Fruit fly (Drosophila melanogaster) whole organism, embryonic: ENCODE measurements around the gene CG12010.

ENCODE experiments used
- Atf6 ChIP-seq: fragments of 200-800 bp; sonication (Bioruptor generic); IDR thresholded peaks from 2 replicates; pipeline ENCODE4 v1.3.6; 2022; ENCODE audit warnings: missing biosample characterization, missing genetic modification characterization
- BtbVII ChIP-seq: fragments of 200-800 bp; sonication (Bioruptor generic); optimal IDR thresholded peaks from 3 replicates; lab custom pipeline; 2017; ENCODE audit warnings: missing biosample characterization, mild to moderate bottlenecking, missing genetic modification characterization
- CG10543 ChIP-seq: fragments of 200-800 bp; sonication (Bioruptor generic); optimal IDR thresholded peaks from 3 replicates; lab custom pipeline; 2017; ENCODE audit warnings: missing biosample characterization, mild to moderate bottlenecking, missing genetic modification characterization, moderate library complexity
- CG10654 ChIP-seq: fragments of 200-800 bp; sonication (Bioruptor generic); optimal IDR thresholded peaks from 2 replicates; lab custom pipeline; 2016; ENCODE audit warnings: missing biosample characterization, missing genetic modification characterization
- CG12769 ChIP-seq: fragments of 200-800 bp; sonication (Bioruptor generic); optimal IDR thresholded peaks from 2 replicates; lab custom pipeline; 2019; ENCODE audit warnings: missing biosample characterization, mild to moderate bottlenecking, missing genetic modification characterization, moderate library complexity
- CG13296 ChIP-seq: fragments of 200-800 bp; sonication (Bioruptor generic); optimal IDR thresholded peaks from 3 replicates; lab custom pipeline; 2018; ENCODE audit warnings: missing biosample characterization, mild to moderate bottlenecking, missing genetic modification characterization
- CG13894 ChIP-seq: fragments of 200-800 bp; sonication (Bioruptor generic); optimal IDR thresholded peaks from 3 replicates; lab custom pipeline; 2018; ENCODE audit warnings: missing biosample characterization, mild to moderate bottlenecking, missing genetic modification characterization, moderate library complexity
- CG2678 ChIP-seq: fragments of 200-800 bp; sonication (Bioruptor generic); optimal IDR thresholded peaks from 3 replicates; lab custom pipeline; 2019; ENCODE audit warnings: missing biosample characterization, mild to moderate bottlenecking, missing genetic modification characterization, moderate library complexity
- CG31224 ChIP-seq: fragments of 200-800 bp; sonication (Bioruptor generic); IDR thresholded peaks from 2 replicates; pipeline ENCODE4 v1.3.6; 2022; ENCODE audit warnings: missing biosample characterization, missing genetic modification characterization
- CG3281 ChIP-seq: fragments of 200-800 bp; sonication (Bioruptor generic); optimal IDR thresholded peaks from 3 replicates; lab custom pipeline; 2017; ENCODE audit warnings: missing biosample characterization, mild to moderate bottlenecking, missing genetic modification characterization
- CG34376 ChIP-seq: fragments of 200-800 bp; sonication (Bioruptor generic); optimal IDR thresholded peaks from 2 replicates; lab custom pipeline; 2018; ENCODE audit warnings: missing biosample characterization, mild to moderate bottlenecking, missing genetic modification characterization
- CG4854 ChIP-seq: fragments of 200-800 bp; sonication (Bioruptor generic); optimal IDR thresholded peaks from 2 replicates; lab custom pipeline; 2016; ENCODE audit warnings: missing biosample characterization, missing genetic modification characterization, inconsistent platforms
- CG6765 ChIP-seq: fragments of 200-800 bp; sonication (Bioruptor generic); optimal IDR thresholded peaks from 3 replicates; lab custom pipeline; 2017; ENCODE audit warnings: missing biosample characterization, mild to moderate bottlenecking, missing genetic modification characterization
- CG7271 ChIP-seq: fragments of 200-800 bp; sonication (Bioruptor generic); optimal IDR thresholded peaks from 2 replicates; lab custom pipeline; 2018; ENCODE audit warnings: missing biosample characterization, mild to moderate bottlenecking, missing genetic modification characterization, moderate library complexity
- CG9215 ChIP-seq: fragments of 200-800 bp; sonication (Bioruptor generic); IDR thresholded peaks from 2 replicates; pipeline ENCODE4 v1.3.6; 2022; ENCODE audit warnings: missing biosample characterization, missing genetic modification characterization
- CrebB ChIP-seq: fragments of 200-800 bp; sonication (Bioruptor generic); optimal IDR thresholded peaks from 3 replicates; lab custom pipeline; 2018; ENCODE audit warnings: missing biosample characterization, mild to moderate bottlenecking, missing genetic modification characterization
- Fer1 ChIP-seq: fragments of 200-800 bp; sonication (Bioruptor generic); optimal IDR thresholded peaks from 2 replicates; lab custom pipeline; 2017; ENCODE audit warnings: missing biosample characterization, mild to moderate bottlenecking, missing genetic modification characterization
- GATAe ChIP-seq: fragments of 200-800 bp; sonication (Bioruptor generic); conservative IDR thresholded peaks from 2 replicates; pipeline ENCODE4 v1.3.6; 2022; ENCODE audit warnings: missing biosample characterization, missing genetic modification characterization
- Jarid2 ChIP-seq: fragments of 200-800 bp; sonication (Bioruptor generic); optimal IDR thresholded peaks from 3 replicates; lab custom pipeline; 2017; ENCODE audit warnings: mild to moderate bottlenecking, missing biosample characterization, missing genetic modification reagents, missing genetic modification characterization
- Med ChIP-seq: fragments of 200-800 bp; sonication (Bioruptor generic); peaks from one replicate; lab custom pipeline; 2016; ENCODE audit warnings: missing biosample characterization, missing genetic modification characterization, mild to moderate bottlenecking, inconsistent platforms, moderate library complexity
- Nf-YB ChIP-seq: fragments of 200-800 bp; sonication (Bioruptor generic); optimal IDR thresholded peaks from 3 replicates; lab custom pipeline; 2019; ENCODE audit warnings: missing biosample characterization, mild to moderate bottlenecking, missing genetic modification characterization, moderate library complexity
- Nf-YC ChIP-seq: fragments of 200-800 bp; optimal IDR thresholded peaks from 3 replicates; lab custom pipeline; 2019; ENCODE audit warnings: missing biosample characterization, mild to moderate bottlenecking, missing genetic modification characterization, moderate library complexity
- Optix ChIP-seq: fragments of 200-800 bp; sonication (Bioruptor generic); IDR thresholded peaks from 3 replicates; pipeline ENCODE4 v1.3.6; 2022; ENCODE audit warnings: missing biosample characterization, missing genetic modification characterization
- Pdp1 ChIP-seq, 2 experiments: fragments of 200-800 bp; sonication (Bioruptor generic); optimal IDR thresholded peaks; 3 replicates each; lab custom pipeline; 2016; ENCODE audit warnings: missing biosample characterization in 2 of 2, missing genetic modification characterization in 2 of 2, mild to moderate bottlenecking in 1 of 2, moderate library complexity in 1 of 2
- Xrp1 ChIP-seq: fragments of 200-800 bp; sonication (Bioruptor generic); IDR thresholded peaks from 2 replicates; pipeline ENCODE4 v1.3.6; 2022; ENCODE audit warnings: missing biosample characterization, missing genetic modification characterization
- YL-1 ChIP-seq: fragments of 200-800 bp; sonication (Bioruptor generic); optimal IDR thresholded peaks from 3 replicates; lab custom pipeline; 2017; ENCODE audit warnings: missing biosample characterization, mild to moderate bottlenecking, missing genetic modification characterization
- ase ChIP-seq: fragments of 200-800 bp; sonication (Bioruptor generic); IDR thresholded peaks from 3 replicates; pipeline ENCODE4 v1.3.6; 2022; ENCODE audit warnings: missing biosample characterization, missing genetic modification characterization
- br ChIP-seq: fragments of >200 bp; optimal IDR thresholded peaks from 2 replicates; lab custom pipeline; 2017
- cato ChIP-seq: fragments of 200-800 bp; sonication (Bioruptor generic); optimal IDR thresholded peaks from 2 replicates; lab custom pipeline; 2016; ENCODE audit warnings: missing biosample characterization, missing genetic modification characterization, borderline replicate concordance
- chinmo ChIP-seq: fragments of 200-800 bp; sonication (Bioruptor generic); IDR thresholded peaks from 4 replicates; pipeline ENCODE4 v1.3.6; 2022; ENCODE audit warnings: missing biosample characterization, missing genetic modification characterization; ENCODE audit not compliant: partially characterized antibody
- croc ChIP-seq: fragments of 200-800 bp; sonication (Bioruptor generic); conservative IDR thresholded peaks from 3 replicates; pipeline ENCODE4 v1.3.6; 2022; ENCODE audit warnings: missing biosample characterization, missing genetic modification characterization
- cwo ChIP-seq: fragments of 200-800 bp; sonication (Bioruptor generic); optimal IDR thresholded peaks from 3 replicates; lab custom pipeline; 2017; ENCODE audit warnings: missing biosample characterization, missing genetic modification characterization, mild to moderate bottlenecking, moderate library complexity, missing genetic modification reagents
- exex ChIP-seq: fragments of 200-800 bp; sonication (Bioruptor generic); optimal IDR thresholded peaks from 4 replicates; lab custom pipeline; 2018; ENCODE audit warnings: missing biosample characterization, mild to moderate bottlenecking, missing genetic modification characterization, moderate library complexity
- jigr1 ChIP-seq: fragments of 200-800 bp; sonication (Bioruptor generic); IDR thresholded peaks from 3 replicates; pipeline ENCODE4 v1.3.6; 2022; ENCODE audit warnings: missing biosample characterization, missing genetic modification characterization
- lab ChIP-seq: fragments of 200-800 bp; sonication (Bioruptor generic); optimal IDR thresholded peaks from 3 replicates; lab custom pipeline; 2017; ENCODE audit warnings: missing biosample characterization, missing genetic modification characterization, mild to moderate bottlenecking, moderate library complexity, missing genetic modification reagents
- lmd ChIP-seq: fragments of 200-800 bp; sonication (Bioruptor generic); IDR thresholded peaks from 2 replicates; pipeline ENCODE4 v1.3.6; 2022; ENCODE audit warnings: missing biosample characterization, missing genetic modification characterization
- oc ChIP-seq: fragments of 200-800 bp; sonication (Bioruptor generic); optimal IDR thresholded peaks from 2 replicates; lab custom pipeline; 2018; ENCODE audit warnings: missing biosample characterization, mild to moderate bottlenecking, missing genetic modification characterization, moderate library complexity
- sd ChIP-seq: fragments of 200-800 bp; sonication (Bioruptor generic); optimal IDR thresholded peaks from 3 replicates; lab custom pipeline; 2018; ENCODE audit warnings: missing biosample characterization, mild to moderate bottlenecking, missing genetic modification characterization, moderate library complexity
- sens ChIP-seq: fragments of 200-800 bp; sonication (Bioruptor generic); peaks from one replicate; lab custom pipeline; 2016; ENCODE audit warnings: missing biosample characterization, missing genetic modification characterization
- sug ChIP-seq: fragments of 200-800 bp; optimal IDR thresholded peaks from 2 replicates; lab custom pipeline; 2019; ENCODE audit warnings: missing biosample characterization, mild to moderate bottlenecking, missing genetic modification characterization, moderate library complexity
- twi ChIP-seq: fragments of 200-800 bp; optimal IDR thresholded peaks from 2 replicates; lab custom pipeline; 2019; ENCODE audit warnings: missing biosample characterization, mild to moderate bottlenecking, missing genetic modification characterization, moderate library complexity
- unpg ChIP-seq: fragments of 200-800 bp; sonication (Bioruptor generic); optimal IDR thresholded peaks from 3 replicates; lab custom pipeline; 2018; ENCODE audit warnings: missing biosample characterization, mild to moderate bottlenecking, missing genetic modification characterization, moderate library complexity
- zfh2 ChIP-seq: fragments of 200-800 bp; sonication (Bioruptor generic); optimal IDR thresholded peaks from 2 replicates; lab custom pipeline; 2016; ENCODE audit warnings: missing biosample characterization, missing genetic modification characterization

The CG12010 gene

dm6 chr3L:3344528-3344927 is 29.6 kb upstream of the CG12010 start:
- TF ChIP-seq br (lab: Kevin White, UChicago) (no peak), lmd (GFP tag; lab: Robert Waterston, UW) (no peak), ase (GFP tag; lab: Robert Waterston, UW) (no peak), CG7271 (tag; lab: Kevin White, UChicago) (no peak), sens (peak; percentile 41), cato (no peak), Med (peak; percentile 40), Pdp1 (GFP tag; optimal IDR thresholded peaks at IDR 0.05; lab: Kevin White, UChicago) (peak in 1 of 2 experiments; percentile 87)

- TF ChIP-seq croc (GFP tag; lab: Robert Waterston, UW) (no peak), cwo (GFP tag; lab: Kevin White, UChicago) (peak; percentile 59), CG31224 (no peak), CG13894 (tag; lab: Kevin White, UChicago) (peak; percentile 17), CG12769 (peak; percentile 43), CG10654 (GFP tag; lab: Kevin White, UChicago) (no peak), lab (GFP tag; lab: Kevin White, UChicago) (peak; percentile 53), unpg (no peak), CG4854 (GFP tag; lab: Kevin White, UChicago) (no peak), Jarid2 (no peak), Med (peak; percentile 50), CG3281 (peak; percentile 13), Optix (GFP tag; lab: Robert Waterston, UW) (no peak), CG34376 (GFP tag; lab: Kevin White, UChicago) (peak; percentile 21), Atf6 (GFP tag; lab: Robert Waterston, UW) (0 out of 2 replicates have a peak, but pooled peaks have one; percentile 12), oc (tag; lab: Kevin White, UChicago) (peak; percentile 33)
These were observed 27.8 kb upstream of the CG12010 start for dm6 chr3L:3346294-3346693.

DNA sequence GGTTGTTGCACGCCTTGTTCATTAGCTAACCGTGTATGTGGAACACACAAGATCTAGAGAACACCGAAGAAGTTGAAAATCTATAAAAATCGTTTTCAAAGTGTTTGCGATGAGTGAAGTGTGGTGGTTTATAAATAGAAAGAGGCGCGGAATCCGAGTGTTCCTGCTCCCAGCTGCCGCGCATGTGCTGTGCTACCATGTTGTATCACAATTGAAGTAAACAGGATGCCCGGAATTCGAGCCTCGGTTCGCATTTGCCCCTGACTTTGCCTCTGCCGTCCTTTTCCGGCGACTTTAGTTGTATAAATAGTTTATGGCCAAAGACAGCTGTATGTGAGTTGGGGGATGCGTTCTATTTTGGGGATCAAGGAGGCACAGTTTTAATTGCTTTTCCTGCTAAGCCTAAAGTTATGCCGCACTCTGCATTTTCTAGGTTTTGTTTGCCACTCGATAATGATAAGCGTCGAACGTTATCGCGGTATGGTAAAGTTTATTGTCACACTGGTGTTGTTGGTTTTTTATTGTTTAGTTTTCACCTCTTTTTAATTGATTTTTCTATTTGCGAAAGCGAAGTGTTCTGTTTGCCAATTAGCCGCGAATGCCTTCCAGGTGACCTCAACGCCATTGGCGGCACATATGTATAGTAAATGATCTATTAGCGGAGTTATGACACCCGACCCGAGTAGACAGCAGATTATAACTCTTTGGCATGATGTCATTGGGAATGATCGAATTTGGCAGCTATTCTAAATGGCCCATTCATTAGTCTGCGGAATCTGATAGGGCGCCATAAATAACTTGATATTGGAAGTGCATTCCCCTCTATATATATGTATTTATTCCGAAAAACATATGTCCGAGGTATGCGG is 24.9 kb upstream of the CG12010 start:
- TF ChIP-seq CG2678 (tag; lab: Kevin White, UChicago) (peak; percentile 22), exex (peak; percentile 94), BtbVII (GFP tag; lab: Kevin White, UChicago) (peak; percentile 27), CrebB (tag; lab: Kevin White, UChicago) (peak; percentile 1), zfh2 (GFP tag; lab: Kevin White, UChicago) (no peak), Xrp1 (0 out of 2 replicates have a peak, but pooled peaks have one; percentile 13), GATAe (GFP tag; lab: Robert Waterston, UW) (peak; percentile 53), CG6765 (GFP tag; lab: Kevin White, UChicago) (no peak), Nf-YB (peak; percentile 61), lab (GFP tag; lab: Kevin White, UChicago) (peak; percentile 12), sens (peak; percentile 8), Atf6 (GFP tag; lab: Robert Waterston, UW) (peak; percentile 36; the same call in 1 of the 2 replicates), CG9215 (GFP tag; lab: Robert Waterston, UW) (no peak), twi (tag; lab: Kevin White, UChicago) (peak; percentile 95), YL-1 (GFP tag; lab: Kevin White, UChicago) (no peak), sd (tag; lab: Kevin White, UChicago) (peak; percentile 96), sug (peak; percentile 35), CG10543 (peak; percentile 48), jigr1 (no peak), Fer1 (GFP tag; lab: Kevin White, UChicago) (peak; percentile 17), Nf-YC (peak; percentile 69), chinmo (GFP tag; lab: Robert Waterston, UW) (0 out of 4 replicates have a peak, but pooled peaks have one; percentile 21), CG13296 (GFP tag; lab: Kevin White, UChicago) (peak; percentile 5)
